Fruit fly (Drosophila melanogaster) whole organism, embryonic: ENCODE results near the gene CG16727.

Experiments used
- Atf6 ChIP-seq: fragments of 200-800 bp; sonication (Bioruptor generic); IDR thresholded peaks from 2 replicates; pipeline ENCODE4 v1.3.6; 2022; ENCODE audit warnings: missing biosample characterization, missing genetic modification characterization
- CG10209 ChIP-seq: fragments of 200-800 bp; sonication (Bioruptor generic); optimal IDR thresholded peaks from 3 replicates; lab custom pipeline; 2017; ENCODE audit warnings: missing biosample characterization, mild to moderate bottlenecking, missing genetic modification characterization, missing genetic modification reagents
- CG10543 ChIP-seq: fragments of 200-800 bp; sonication (Bioruptor generic); optimal IDR thresholded peaks from 3 replicates; lab custom pipeline; 2017; ENCODE audit warnings: missing biosample characterization, mild to moderate bottlenecking, missing genetic modification characterization, moderate library complexity
- CG11456 ChIP-seq: fragments of 200-800 bp; sonication (Bioruptor generic); IDR thresholded peaks from 3 replicates; pipeline ENCODE4 v1.3.6; 2022; ENCODE audit warnings: missing biosample characterization, missing genetic modification characterization
- CG12659 ChIP-seq: fragments of 200-800 bp; sonication (Bioruptor generic); optimal IDR thresholded peaks from 3 replicates; lab custom pipeline; 2017; ENCODE audit warnings: mild to moderate bottlenecking, missing biosample characterization, missing genetic modification reagents, missing genetic modification characterization
- CG12942 ChIP-seq: fragments of 200-800 bp; sonication (Bioruptor generic); optimal IDR thresholded peaks from 3 replicates; lab custom pipeline; 2016; ENCODE audit warnings: missing biosample characterization, missing genetic modification characterization
- CG13123 ChIP-seq: fragments of 200-800 bp; sonication (Bioruptor generic); optimal IDR thresholded peaks from 2 replicates; lab custom pipeline; 2016; ENCODE audit warnings: missing biosample characterization, missing genetic modification characterization
- CG13894 ChIP-seq: fragments of 200-800 bp; sonication (Bioruptor generic); optimal IDR thresholded peaks from 3 replicates; lab custom pipeline; 2018; ENCODE audit warnings: missing biosample characterization, mild to moderate bottlenecking, missing genetic modification characterization, moderate library complexity
- CG14014 ChIP-seq: fragments of 200-800 bp; sonication (Bioruptor generic); IDR thresholded peaks from 2 replicates; pipeline ENCODE4 v1.3.6; 2022; ENCODE audit warnings: missing biosample characterization, missing genetic modification characterization
- CG16813 ChIP-seq: fragments of 200-800 bp; sonication (Bioruptor generic); IDR thresholded peaks from 3 replicates; pipeline ENCODE4 v1.3.6; 2022; ENCODE audit warnings: missing biosample characterization, missing genetic modification characterization; ENCODE audit not compliant: partially characterized antibody
- CG17568 ChIP-seq: fragments of 200-800 bp; sonication (Bioruptor generic); optimal IDR thresholded peaks from 2 replicates; lab custom pipeline; 2018; ENCODE audit warnings: missing biosample characterization, mild to moderate bottlenecking, missing genetic modification characterization, moderate library complexity
- CG2116 ChIP-seq: fragments of 200-800 bp; sonication (Bioruptor generic); optimal IDR thresholded peaks from 3 replicates; lab custom pipeline; 2018; ENCODE audit warnings: missing biosample characterization, mild to moderate bottlenecking, missing genetic modification characterization
- CG3065 ChIP-seq: fragments of 200-800 bp; sonication (Bioruptor generic); optimal IDR thresholded peaks from 2 replicates; lab custom pipeline; 2016; ENCODE audit warnings: missing biosample characterization, missing genetic modification characterization
- CG42726 ChIP-seq: fragments of 200-800 bp; sonication (Bioruptor generic); IDR thresholded peaks from 2 replicates; pipeline ENCODE4 v1.3.6; 2022; ENCODE audit warnings: missing biosample characterization, missing genetic modification characterization; ENCODE audit not compliant: partially characterized antibody
- CG7963 ChIP-seq: fragments of 200-800 bp; sonication (Bioruptor generic); IDR thresholded peaks from 3 replicates; pipeline ENCODE4 v1.3.6; 2022; ENCODE audit warnings: missing biosample characterization, missing genetic modification characterization; ENCODE audit not compliant: partially characterized antibody
- E2f1 ChIP-seq: fragments of 200-800 bp; sonication (Bioruptor generic); IDR thresholded peaks from 2 replicates; pipeline ENCODE4 v1.3.6; 2022; ENCODE audit warnings: missing biosample characterization, missing genetic modification characterization
- HLHmδ ChIP-seq: fragments of 200-800 bp; sonication (Bioruptor generic); optimal IDR thresholded peaks from 2 replicates; lab custom pipeline; 2018; ENCODE audit warnings: missing biosample characterization, mild to moderate bottlenecking, missing genetic modification characterization, moderate library complexity
- HmgD ChIP-seq: fragments of 200-800 bp; sonication (Bioruptor generic); optimal IDR thresholded peaks from 3 replicates; lab custom pipeline; 2016; ENCODE audit warnings: missing biosample characterization, missing genetic modification characterization
- Hmr ChIP-seq: fragments of 200-800 bp; sonication (Bioruptor generic); optimal IDR thresholded peaks from 3 replicates; lab custom pipeline; 2017; ENCODE audit warnings: mild to moderate bottlenecking, missing biosample characterization, missing genetic modification reagents, missing genetic modification characterization
- Mrtf ChIP-seq: fragments of 200-800 bp; sonication (Bioruptor generic); IDR thresholded peaks from 3 replicates; pipeline ENCODE4 v1.3.6; 2022; ENCODE audit warnings: missing biosample characterization, missing genetic modification characterization
- NK7.1 ChIP-seq: fragments of 200-800 bp; sonication (Bioruptor generic); optimal IDR thresholded peaks from 3 replicates; lab custom pipeline; 2016; ENCODE audit warnings: missing biosample characterization, missing genetic modification characterization
- Ptx1 ChIP-seq: fragments of 200-800 bp; sonication (Bioruptor generic); IDR thresholded peaks from 2 replicates; pipeline ENCODE4 v1.3.6; 2022; ENCODE audit warnings: missing biosample characterization, missing genetic modification characterization
- Ravus ChIP-seq: fragments of 200-800 bp; sonication (Bioruptor generic); IDR thresholded peaks from 2 replicates; pipeline ENCODE4 v1.3.6; 2022; ENCODE audit warnings: missing biosample characterization, missing genetic modification characterization
- Sry-δ ChIP-seq: fragments of 200-800 bp; sonication (Bioruptor generic); optimal IDR thresholded peaks from 2 replicates; lab custom pipeline; 2016; ENCODE audit warnings: missing biosample characterization, missing genetic modification characterization
- Stat92E ChIP-seq, 3 experiments: fragments of >200 bp in 2 of 3; fragments of 200-800 bp in 1 of 3; sonication (Bioruptor generic) in 1 of 3; optimal IDR thresholded peaks; 2 replicates each; lab custom pipeline; 2017 to 2019; ENCODE audit warnings: missing biosample characterization in 3 of 3, missing genetic modification characterization in 3 of 3, mild to moderate bottlenecking in 1 of 3, moderate library complexity in 1 of 3
- YL-1 ChIP-seq: fragments of 200-800 bp; sonication (Bioruptor generic); optimal IDR thresholded peaks from 3 replicates; lab custom pipeline; 2017; ENCODE audit warnings: missing biosample characterization, mild to moderate bottlenecking, missing genetic modification characterization
- az2 ChIP-seq: fragments of 200-800 bp; sonication (Bioruptor generic); optimal IDR thresholded peaks from 3 replicates; lab custom pipeline; 2016; ENCODE audit warnings: missing biosample characterization, missing genetic modification characterization
- bab2 ChIP-seq: fragments of 200-800 bp; sonication (Bioruptor generic); optimal IDR thresholded peaks from 2 replicates; lab custom pipeline; 2016; ENCODE audit warnings: missing biosample characterization, missing genetic modification characterization
- bbx ChIP-seq: fragments of 200-800 bp; sonication (Bioruptor generic); IDR thresholded peaks from 2 replicates; pipeline ENCODE4 v1.3.6; 2022; ENCODE audit warnings: missing biosample characterization, missing genetic modification characterization; ENCODE audit not compliant: partially characterized antibody
- da ChIP-seq: fragments of 200-800 bp; sonication (Bioruptor generic); optimal IDR thresholded peaks from 2 replicates; lab custom pipeline; 2016; ENCODE audit warnings: missing biosample characterization, missing genetic modification characterization
- dpn ChIP-seq, 2 experiments: fragments of 200-800 bp; sonication (Bioruptor generic); optimal IDR thresholded peaks; 3 replicates each; lab custom pipeline; 2016; ENCODE audit warnings: missing biosample characterization in 2 of 2, missing genetic modification characterization in 2 of 2
- fd64A ChIP-seq: fragments of 200-800 bp; sonication (Bioruptor generic); optimal IDR thresholded peaks from 3 replicates; lab custom pipeline; 2018; ENCODE audit warnings: missing biosample characterization, mild to moderate bottlenecking, missing genetic modification characterization
- fd96Cb ChIP-seq: fragments of 200-800 bp; sonication (Bioruptor generic); optimal IDR thresholded peaks from 2 replicates; lab custom pipeline; 2018; ENCODE audit warnings: missing biosample characterization, mild to moderate bottlenecking, missing genetic modification characterization, moderate library complexity
- gcm ChIP-seq: fragments of 200-800 bp; sonication (Bioruptor generic); optimal IDR thresholded peaks from 2 replicates; lab custom pipeline; 2019; ENCODE audit warnings: missing biosample characterization, mild to moderate bottlenecking, missing genetic modification characterization, moderate library complexity
- hbn ChIP-seq: fragments of 200-800 bp; sonication (Bioruptor generic); IDR thresholded peaks from 2 replicates; pipeline ENCODE4 v1.3.6; 2022; ENCODE audit warnings: missing biosample characterization, missing genetic modification characterization; ENCODE audit not compliant: partially characterized antibody
- inv ChIP-seq: fragments of 200-800 bp; sonication (Bioruptor generic); IDR thresholded peaks from 2 replicates; pipeline ENCODE4 v1.3.6; 2022; ENCODE audit warnings: missing biosample characterization, missing genetic modification characterization; ENCODE audit not compliant: partially characterized antibody
- luna ChIP-seq: fragments of 200-800 bp; sonication (Bioruptor generic); optimal IDR thresholded peaks from 2 replicates; lab custom pipeline; 2016; ENCODE audit warnings: missing biosample characterization, missing genetic modification characterization
- maf-S ChIP-seq: fragments of 200-800 bp; sonication (Bioruptor generic); optimal IDR thresholded peaks from 2 replicates; lab custom pipeline; 2016; ENCODE audit warnings: missing biosample characterization, missing genetic modification characterization
- mam ChIP-seq: fragments of 200-800 bp; sonication (Bioruptor generic); optimal IDR thresholded peaks from 3 replicates; lab custom pipeline; 2016; ENCODE audit warnings: missing biosample characterization, missing genetic modification characterization
- pzg ChIP-seq: fragments of 200-800 bp; sonication (Bioruptor generic); optimal IDR thresholded peaks from 3 replicates; lab custom pipeline; 2018; ENCODE audit warnings: missing biosample characterization, mild to moderate bottlenecking, missing genetic modification characterization, moderate library complexity
- rib ChIP-seq: fragments of 200-800 bp; sonication (Bioruptor generic); IDR thresholded peaks from 2 replicates; pipeline ENCODE4 v1.3.6; 2022; ENCODE audit warnings: missing biosample characterization, missing genetic modification characterization
- sc ChIP-seq, 3 experiments: fragments of >200 bp in 2 of 3; fragments of 200-800 bp in 1 of 3; sonication (Bioruptor generic) in 1 of 3; optimal IDR thresholded peaks; 2 replicates in 2 of 3; 3 replicates in 1 of 3; lab custom pipeline; 2017; ENCODE audit warnings: mild to moderate bottlenecking in 1 of 3, missing biosample characterization in 1 of 3, missing genetic modification characterization in 1 of 3, missing genetic modification reagents in 1 of 3
- shn ChIP-seq: fragments of 200-800 bp; sonication (Bioruptor generic); optimal IDR thresholded peaks from 3 replicates; lab custom pipeline; 2016; ENCODE audit warnings: missing biosample characterization, missing genetic modification characterization
- slbo ChIP-seq: fragments of 200-800 bp; sonication (Bioruptor generic); IDR thresholded peaks from 2 replicates; pipeline ENCODE4 v1.3.6; 2022; ENCODE audit warnings: missing biosample characterization, missing genetic modification characterization
- tgo ChIP-seq: fragments of 200-800 bp; sonication (Bioruptor generic); IDR thresholded peaks from 3 replicates; pipeline ENCODE4 v1.3.6; 2022; ENCODE audit warnings: missing biosample characterization, missing genetic modification characterization
- tna ChIP-seq: fragments of 200-800 bp; sonication (Bioruptor generic); IDR thresholded peaks from 2 replicates; pipeline ENCODE4 v1.3.6; 2022; ENCODE audit warnings: missing biosample characterization, missing genetic modification characterization; ENCODE audit not compliant: partially characterized antibody

Gene CG16727

dm6 chr3R:19642092-19642892 lies 29.1 kb downstream of the CG16727 start, which contains the start of gene subdued (continued):
- TF ChIP-seq az2 (no peak), YL-1 (GFP tag; lab: Kevin White, UChicago) (peak; percentile 15)

dm6 chr3R:19642893-19643270 lies 29.7 kb downstream of the CG16727 start:
- TF ChIP-seq CG2116 (GFP tag; lab: Kevin White, UChicago) (peak; percentile 47), Hmr (GFP tag; lab: Kevin White, UChicago) (peak; percentile 11), maf-S (GFP tag; lab: Kevin White, UChicago) (no peak), CG11456 (GFP tag; lab: Robert Waterston, UW) (no peak), da (no peak), E2f1 (GFP tag; lab: Robert Waterston, UW) (peak; percentile 23; the same call in 1 of the 2 replicates), tna (GFP tag; lab: Robert Waterston, UW) (peak; percentile 36), CG13123 (no peak), luna (no peak), CG3065 (GFP tag; lab: Kevin White, UChicago) (no peak), CG10543 (GFP tag; lab: Kevin White, UChicago) (no peak), hbn (GFP tag; lab: Robert Waterston, UW) (peak; percentile 70), Ravus (GFP tag; lab: Robert Waterston, UW) (no peak), CG10209 (GFP tag; lab: Kevin White, UChicago) (no peak), fd64A (GFP tag; lab: Kevin White, UChicago) (no peak), CG42726 (GFP tag; lab: Robert Waterston, UW) (peak; percentile 52; the same call in 1 of the 2 replicates), CG12942 (GFP tag; lab: Kevin White, UChicago) (no peak), shn (GFP tag; lab: Kevin White, UChicago) (no peak), CG12659 (GFP tag; lab: Kevin White, UChicago) (peak; percentile 12), bab2 (GFP tag; lab: Kevin White, UChicago) (peak; percentile 16), rib (GFP tag; lab: Robert Waterston, UW) (peak; percentile 38; the same call in 1 of the 2 replicates), Stat92E (GFP tag; optimal IDR thresholded peaks at IDR 0.05; lab: Kevin White, UChicago) (no peak), bbx (GFP tag; lab: Robert Waterston, UW) (peak; percentile 88), Mrtf (GFP tag; lab: Robert Waterston, UW) (0 out of 3 replicates have a peak, but pooled peaks have one; percentile 26), Sry-δ (GFP tag; lab: Kevin White, UChicago) (peak; percentile 57), CG16813 (peak; percentile 69), inv (GFP tag; lab: Robert Waterston, UW) (peak; percentile 53), mam (no peak), HLHmδ (GFP tag; lab: Kevin White, UChicago) (no peak), NK7.1 (GFP tag; lab: Kevin White, UChicago) (no peak), Ptx1 (GFP tag; lab: Robert Waterston, UW) (no peak), tgo (GFP tag; lab: Robert Waterston, UW) (no peak), gcm (no peak), CG17568 (no peak), Atf6 (GFP tag; lab: Robert Waterston, UW) (no peak), HmgD (GFP tag; lab: Kevin White, UChicago) (no peak), fd96Cb (tag; lab: Kevin White, UChicago) (no peak), CG14014 (0 out of 2 replicates have a peak, but pooled peaks have one; percentile 21), pzg (peak; percentile 36), CG7963 (GFP tag; lab: Robert Waterston, UW) (peak; percentile 69; the same call in 2 of the 3 replicates), dpn (GFP tag; optimal IDR thresholded peaks at IDR 0.05; lab: Kevin White, UChicago) (no peak), sc (optimal IDR thresholded peaks at IDR 0.05; lab: Kevin White, UChicago) (no peak), sc (GFP tag; optimal IDR thresholded peaks at IDR 0.05; lab: Kevin White, UChicago) (no peak), slbo (GFP tag; lab: Robert Waterston, UW) (peak; percentile 21; the same call in 1 of the 2 replicates), CG13894 (tag; lab: Kevin White, UChicago) (no peak)
